Worm (Caenorhabditis elegans) whole organism, L2 larva: ENCODE results near the gene T06A10.2.

Experiments
- fos-1 ChIP-seq: fragments of 150-350 bp; optimal IDR thresholded peaks from 2 replicates; lab custom pipeline; 2014; ENCODE audit warnings: missing biosample characterization, missing genetic modification characterization
- sem-4 ChIP-seq: fragments of 150-350 bp; optimal IDR thresholded peaks from 2 replicates; lab custom pipeline; 2014; ENCODE audit warnings: missing biosample characterization, missing genetic modification reagents, missing genetic modification characterization
- unc-39 ChIP-seq: fragments of 150-350 bp; optimal IDR thresholded peaks from 2 replicates; lab custom pipeline; 2014; ENCODE audit warnings: missing biosample characterization, missing genetic modification characterization

- no peak for TF ChIP-seq sem-4 (tag; lab: Kevin White, UChicago)
- TF ChIP-seq unc-39 (tag; lab: Kevin White, UChicago) = no peak
- TF ChIP-seq fos-1 (tag; lab: Kevin White, UChicago) = no peak
Measured at ce11 chrIV:16865487-16865886, 29.9 kb upstream of the T06A10.2 start, which contains the start of gene gtsf-1.
